Worm (Caenorhabditis elegans) whole organism, L4 larva: Measurements from ENCODE around the gene gro-1.

ENCODE experiments used
- Y75B8A.6 ChIP-seq: fragments of 200-800 bp; sonication (Bioruptor generic); IDR thresholded peaks from 2 replicates; pipeline ENCODE4 v1.3.6; 2022; ENCODE audit warnings: missing genetic modification reagents, missing genetic modification characterization, missing compliant biosample characterization
- aly-2 ChIP-seq: sonication (generic microtip); optimal IDR thresholded peaks from 2 replicates; lab custom pipeline; 2018; ENCODE audit warnings: missing biosample characterization, missing genetic modification characterization
- ces-1 ChIP-seq: fragments of 150-350 bp; sonication (generic microtip); optimal IDR thresholded peaks from 4 replicates; lab custom pipeline; 2014; ENCODE audit warnings: missing biosample characterization, missing genetic modification reagents, missing genetic modification characterization
- duxl-1 ChIP-seq: sonication (generic microtip); optimal IDR thresholded peaks from 2 replicates; lab custom pipeline; 2016; ENCODE audit warnings: mild to moderate bottlenecking, missing genetic modification characterization, moderate library complexity, missing compliant biosample characterization; ENCODE audit not compliant: poor library complexity
- fos-1 ChIP-seq: fragments of 150-350 bp; optimal IDR thresholded peaks from 2 replicates; lab custom pipeline; 2014; ENCODE audit warnings: missing biosample characterization, missing genetic modification characterization
- lsy-2 ChIP-seq, 2 experiments: fragments of 150-350 bp in 1 of 2; sonication (generic microtip) in 1 of 2; optimal IDR thresholded peaks; 2 replicates each; lab custom pipeline; 2014 to 2017; ENCODE audit warnings: missing biosample characterization in 2 of 2, missing genetic modification characterization in 2 of 2
- nhr-10 ChIP-seq: fragments of 150-350 bp; optimal IDR thresholded peaks from 2 replicates; lab custom pipeline; 2014; ENCODE audit warnings: missing biosample characterization, missing genetic modification characterization
- nhr-11 ChIP-seq: fragments of 150-350 bp; optimal IDR thresholded peaks from 2 replicates; lab custom pipeline; 2014; ENCODE audit warnings: missing biosample characterization, missing genetic modification characterization
- snpc-4 ChIP-seq: fragments of 150-350 bp; optimal IDR thresholded peaks from 2 replicates; lab custom pipeline; 2014; ENCODE audit warnings: missing biosample characterization, missing genetic modification characterization
- unc-62 ChIP-seq, 3 experiments: fragments of 150-350 bp in 1 of 3; sonication (generic microtip); optimal IDR thresholded peaks in 2 of 3; peaks in 1 of 3; 1 replicate in 1 of 3; 2 replicates in 2 of 3; lab custom pipeline; 2014 to 2017; ENCODE audit warnings: missing biosample characterization in 3 of 3, missing genetic modification characterization in 3 of 3, missing genetic modification reagents in 3 of 3, missing genotype in 1 of 3
- zip-11 ChIP-seq: fragments of 200-800 bp; sonication (Bioruptor generic); IDR thresholded peaks from 2 replicates; pipeline ENCODE4 v1.3.6; 2022; ENCODE audit warnings: missing genetic modification characterization, missing compliant biosample characterization

ce11 chrIII:5277740-5278139 lies 12.8 kb downstream of the gro-1 start, which contains the start of gene clk-1:
- TF ChIP-seq snpc-4 = no peak
- TF ChIP-seq fos-1 (tag; lab: Kevin White, UChicago) = no peak
- TF ChIP-seq nhr-10 = no peak
- no peak for TF ChIP-seq ces-1 (GFP tag; lab: Kevin White, UChicago)
- no peak for TF ChIP-seq duxl-1 (tag; lab: Kevin White, UChicago)
- no peak for TF ChIP-seq Y75B8A.6
- TF ChIP-seq nhr-11 = no peak
- TF ChIP-seq lsy-2 (tag; optimal IDR thresholded peaks at IDR 0.05; lab: Kevin White, UChicago) = no peak
- TF ChIP-seq unc-62 (GFP tag; optimal IDR thresholded peaks at IDR 0.05 in 1 of 2; lab: Kevin White, UChicago) = peak in 1 of 2 experiments; percentile 24
- TF ChIP-seq unc-62 (tag; optimal IDR thresholded peaks at IDR 0.05; lab: Kevin White, UChicago) = no peak
- no peak for TF ChIP-seq zip-11
- TF ChIP-seq aly-2 = no peak
